Worm (Caenorhabditis elegans) whole organism, L4 larva: ENCODE data around the gene trpl-5.

Experiments used
- F37D6.2 ChIP-seq: sonication (generic microtip); optimal IDR thresholded peaks from 2 replicates; lab custom pipeline; 2016; ENCODE audit warnings: mild to moderate bottlenecking, missing genetic modification characterization, missing compliant biosample characterization
- R02D3.7 ChIP-seq: fragments of 150-350 bp; sonication (generic microtip); optimal IDR thresholded peaks from 3 replicates; lab custom pipeline; 2014; ENCODE audit warnings: missing biosample characterization, missing genetic modification characterization
- ceh-82 ChIP-seq: sonication (generic microtip); optimal IDR thresholded peaks from 2 replicates; lab custom pipeline; 2017; ENCODE audit warnings: missing biosample characterization, missing genetic modification characterization
- daf-8 ChIP-seq: fragments of 200-800 bp; sonication (Bioruptor generic); IDR thresholded peaks from 2 replicates; pipeline ENCODE4 v1.3.6; 2022; ENCODE audit warnings: missing genetic modification characterization, missing compliant biosample characterization
- egl-27 ChIP-seq: sonication (generic microtip); optimal IDR thresholded peaks from 3 replicates; lab custom pipeline; 2017; ENCODE audit warnings: missing biosample characterization, missing genetic modification reagents, missing genetic modification characterization
- mep-1 ChIP-seq: fragments of 150-350 bp; sonication (generic microtip); optimal IDR thresholded peaks from 3 replicates; lab custom pipeline; 2014; ENCODE audit warnings: missing biosample characterization, missing genetic modification characterization
- pqm-1 ChIP-seq: sonication (generic microtip); optimal IDR thresholded peaks from 2 replicates; lab custom pipeline; 2017; ENCODE audit warnings: missing biosample characterization, missing genetic modification characterization
- skn-1 ChIP-seq: fragments of 150-350 bp; optimal IDR thresholded peaks from 2 replicates; lab custom pipeline; 2014; ENCODE audit warnings: missing biosample characterization, missing genetic modification characterization
- snpc-4 ChIP-seq: fragments of 150-350 bp; optimal IDR thresholded peaks from 2 replicates; lab custom pipeline; 2014; ENCODE audit warnings: missing biosample characterization, missing genetic modification characterization
- spr-3 ChIP-seq: fragments of 200-800 bp; sonication (Bioruptor generic); optimal IDR thresholded peaks from 2 replicates; lab custom pipeline; 2018; ENCODE audit warnings: mild to moderate bottlenecking, missing genetic modification characterization, missing compliant biosample characterization
- unc-62 ChIP-seq, 3 experiments: fragments of 150-350 bp in 1 of 3; sonication (generic microtip); optimal IDR thresholded peaks in 2 of 3; peaks in 1 of 3; 1 replicate in 1 of 3; 2 replicates in 2 of 3; lab custom pipeline; 2014 to 2017; ENCODE audit warnings: missing biosample characterization in 3 of 3, missing genetic modification characterization in 3 of 3, missing genetic modification reagents in 3 of 3, missing genotype in 1 of 3

DNA sequence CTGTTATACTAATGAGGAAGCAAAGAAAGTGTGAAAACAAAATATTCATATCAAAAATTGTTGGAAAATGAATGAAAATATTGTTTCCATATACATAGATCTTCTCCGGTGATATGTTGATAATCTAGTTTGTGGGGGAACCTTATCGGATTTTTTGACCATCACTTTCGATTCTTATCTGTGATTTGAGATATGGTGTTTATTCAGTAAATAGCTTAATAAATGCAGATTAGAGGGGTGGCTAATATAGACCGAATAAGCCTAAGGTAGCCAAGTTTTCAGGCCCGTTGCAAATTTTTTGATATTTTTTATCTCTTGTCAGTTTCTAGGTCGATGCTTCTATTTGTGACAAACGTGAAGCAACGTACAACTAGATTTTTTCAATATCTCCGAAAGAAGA, 19.0 kb downstream of the trpl-5 start, which contains the start of gene F07E5.7:
- TF ChIP-seq R02D3.7 (tag; lab: Kevin White, UChicago) (no peak), pqm-1 (tag; lab: Kevin White, UChicago) (no peak), daf-8 (GFP tag; lab: Robert Waterston, UW) (no peak), skn-1 (tag; lab: Kevin White, UChicago) (no peak), spr-3 (GFP tag; lab: Kevin White, UChicago) (no peak), ceh-82 (tag; lab: Kevin White, UChicago) (no peak), snpc-4 (tag; lab: Kevin White, UChicago) (no peak), egl-27 (tag; lab: Kevin White, UChicago) (no peak), F37D6.2 (no peak), mep-1 (tag; lab: Kevin White, UChicago) (no peak), unc-62 (GFP tag; optimal IDR thresholded peaks at IDR 0.05 in 1 of 2; lab: Kevin White, UChicago) (no peak), unc-62 (tag; optimal IDR thresholded peaks at IDR 0.05; lab: Kevin White, UChicago) (no peak)
